Worm (Caenorhabditis elegans) whole organism, L2 larva: ENCODE data around the gene ZK742.7.

Source experiments
- C34F6.9 ChIP-seq: fragments of 150-350 bp; optimal IDR thresholded peaks from 2 replicates; lab custom pipeline; 2014; ENCODE audit warnings: missing biosample characterization, missing genetic modification characterization
- F13H6.1 ChIP-seq: sonication (generic microtip); optimal IDR thresholded peaks from 2 replicates; lab custom pipeline; 2016; ENCODE audit warnings: missing genetic modification characterization, missing compliant biosample characterization
- Y55F3AM.14 ChIP-seq: fragments of 200-800 bp; sonication (Bioruptor generic); optimal IDR thresholded peaks from 2 replicates; lab custom pipeline; 2018; ENCODE audit warnings: mild to moderate bottlenecking, missing genetic modification characterization, missing compliant biosample characterization
- ZK546.5 ChIP-seq: sonication (generic microtip); optimal IDR thresholded peaks from 2 replicates; lab custom pipeline; 2017; ENCODE audit warnings: missing biosample characterization, missing genetic modification characterization
- ama-1 ChIP-seq: fragments of 150-350 bp; optimal IDR thresholded peaks from 2 replicates; lab custom pipeline; 2018; ENCODE audit warnings: inconsistent platforms
- blmp-1 ChIP-seq: sonication (generic microtip); optimal IDR thresholded peaks from 2 replicates; lab custom pipeline; 2017; ENCODE audit warnings: missing genetic modification characterization, mild to moderate bottlenecking, missing compliant biosample characterization, antibody characterized with exemption, moderate library complexity; ENCODE audit not compliant: insufficient read depth
- ceh-16 ChIP-seq: fragments of 150-350 bp; optimal IDR thresholded peaks from 2 replicates; lab custom pipeline; 2014; ENCODE audit warnings: missing biosample characterization, missing genetic modification characterization
- ceh-82 ChIP-seq: fragments of 150-350 bp; optimal IDR thresholded peaks from 2 replicates; lab custom pipeline; 2014; ENCODE audit warnings: missing biosample characterization, missing genetic modification characterization
- crh-2 ChIP-seq: sonication (generic microtip); optimal IDR thresholded peaks from 2 replicates; lab custom pipeline; 2017; ENCODE audit warnings: missing biosample characterization, missing genetic modification characterization
- dmd-4 ChIP-seq: sonication (generic microtip); optimal IDR thresholded peaks from 2 replicates; lab custom pipeline; 2017; ENCODE audit warnings: missing biosample characterization, missing genetic modification characterization
- egl-27 ChIP-seq: sonication (generic microtip); optimal IDR thresholded peaks from 3 replicates; lab custom pipeline; 2017; ENCODE audit warnings: missing biosample characterization, missing genetic modification reagents, missing genetic modification characterization
- elt-1 ChIP-seq: fragments of 150-350 bp; optimal IDR thresholded peaks from 2 replicates; lab custom pipeline; 2014; ENCODE audit warnings: missing biosample characterization, missing genetic modification characterization
- elt-3 ChIP-seq: sonication (generic microtip); optimal IDR thresholded peaks from 2 replicates; lab custom pipeline; 2017; ENCODE audit warnings: missing biosample characterization, missing genetic modification characterization
- fos-1 ChIP-seq: fragments of 150-350 bp; optimal IDR thresholded peaks from 2 replicates; lab custom pipeline; 2014; ENCODE audit warnings: missing biosample characterization, missing genetic modification characterization
- gmeb-1 ChIP-seq: fragments of 150-350 bp; optimal IDR thresholded peaks from 2 replicates; lab custom pipeline; 2014; ENCODE audit warnings: missing biosample characterization, missing genetic modification characterization
- lin-13 ChIP-seq: fragments of 150-350 bp; optimal IDR thresholded peaks from 2 replicates; lab custom pipeline; 2014; ENCODE audit warnings: missing biosample characterization, missing genetic modification reagents, missing genetic modification characterization
- lin-39 ChIP-seq: fragments of 150-350 bp; optimal IDR thresholded peaks from 2 replicates; lab custom pipeline; 2014; ENCODE audit warnings: missing biosample characterization, missing genetic modification reagents, missing genetic modification characterization
- lsy-2 ChIP-seq, 2 experiments: fragments of 150-350 bp in 1 of 2; sonication (generic microtip) in 1 of 2; optimal IDR thresholded peaks; 2 replicates each; lab custom pipeline; 2014 to 2017; ENCODE audit warnings: missing biosample characterization in 2 of 2, missing genetic modification characterization in 2 of 2
- mab-5 ChIP-seq: fragments of 150-350 bp; optimal IDR thresholded peaks from 2 replicates; lab custom pipeline; 2014; ENCODE audit warnings: missing biosample characterization, missing genetic modification characterization
- mbf-1 ChIP-seq: sonication (generic microtip); optimal IDR thresholded peaks from 2 replicates; lab custom pipeline; 2017; ENCODE audit warnings: missing biosample characterization, missing genetic modification characterization
- mdl-1 ChIP-seq, 2 experiments: fragments of 150-350 bp in 1 of 2; sonication (generic microtip) in 1 of 2; optimal IDR thresholded peaks; 2 replicates each; lab custom pipeline; 2017; ENCODE audit warnings: missing biosample characterization in 2 of 2, missing genetic modification characterization in 2 of 2
- nhr-10 ChIP-seq: sonication (generic microtip); optimal IDR thresholded peaks from 2 replicates; lab custom pipeline; 2017; ENCODE audit warnings: missing biosample characterization, missing genetic modification characterization
- nhr-11 ChIP-seq: fragments of 150-350 bp; optimal IDR thresholded peaks from 2 replicates; lab custom pipeline; 2014; ENCODE audit warnings: missing biosample characterization, missing genetic modification characterization
- nhr-129 ChIP-seq: fragments of 150-350 bp; optimal IDR thresholded peaks from 2 replicates; lab custom pipeline; 2014; ENCODE audit warnings: missing biosample characterization, missing genetic modification characterization
- nhr-21 ChIP-seq: fragments of 150-350 bp; optimal IDR thresholded peaks from 2 replicates; lab custom pipeline; 2014; ENCODE audit warnings: missing biosample characterization, missing genetic modification characterization
- nhr-23 ChIP-seq: fragments of 150-350 bp; optimal IDR thresholded peaks from 2 replicates; lab custom pipeline; 2014; ENCODE audit warnings: missing biosample characterization, missing genetic modification reagents, missing genetic modification characterization
- nhr-237 ChIP-seq: fragments of 150-350 bp; optimal IDR thresholded peaks from 2 replicates; lab custom pipeline; 2014; ENCODE audit warnings: missing biosample characterization, missing genetic modification characterization
- nhr-25 ChIP-seq: fragments of 150-350 bp; sonication (generic microtip); optimal IDR thresholded peaks from 3 replicates; lab custom pipeline; 2014; ENCODE audit warnings: missing biosample characterization, missing genetic modification characterization
- nhr-77 ChIP-seq: fragments of 150-350 bp; optimal IDR thresholded peaks from 2 replicates; lab custom pipeline; 2014; ENCODE audit warnings: missing biosample characterization, missing genetic modification characterization
- peb-1 ChIP-seq: fragments of 150-350 bp; optimal IDR thresholded peaks from 2 replicates; lab custom pipeline; 2014; ENCODE audit warnings: missing biosample characterization, missing genetic modification characterization
- sma-3 ChIP-seq: sonication (generic microtip); optimal IDR thresholded peaks from 2 replicates; lab custom pipeline; 2016; ENCODE audit warnings: missing genetic modification reagents, missing genetic modification characterization, missing compliant biosample characterization
- sma-9 ChIP-seq, 2 experiments: fragments of 150-350 bp in 1 of 2; sonication (generic microtip) in 1 of 2; optimal IDR thresholded peaks; 2 replicates each; lab custom pipeline; 2014 to 2016; ENCODE audit warnings: missing genetic modification characterization in 2 of 2, mild to moderate bottlenecking in 1 of 2, missing biosample characterization in 1 of 2, missing compliant biosample characterization in 1 of 2, missing genetic modification reagents in 1 of 2, moderate library complexity in 1 of 2
- unc-39 ChIP-seq: fragments of 150-350 bp; optimal IDR thresholded peaks from 2 replicates; lab custom pipeline; 2014; ENCODE audit warnings: missing biosample characterization, missing genetic modification characterization
- unc-55 ChIP-seq: fragments of 150-350 bp; sonication (generic microtip); optimal IDR thresholded peaks from 3 replicates; lab custom pipeline; 2014; ENCODE audit warnings: missing biosample characterization, missing genetic modification reagents, missing genetic modification characterization
- unc-62 ChIP-seq: fragments of 150-350 bp; optimal IDR thresholded peaks from 2 replicates; lab custom pipeline; 2014; ENCODE audit warnings: missing biosample characterization, missing genetic modification reagents, missing genetic modification characterization
- zag-1 ChIP-seq: fragments of 150-350 bp; optimal IDR thresholded peaks from 2 replicates; lab custom pipeline; 2014; ENCODE audit warnings: missing biosample characterization, missing genetic modification characterization
- ztf-1 ChIP-seq: fragments of 200-800 bp; sonication (Bioruptor generic); conservative IDR thresholded peaks from 2 replicates; pipeline ENCODE4 v1.3.6; 2022; ENCODE audit warnings: missing genetic modification characterization, missing compliant biosample characterization
- ztf-11 ChIP-seq: sonication (generic microtip); optimal IDR thresholded peaks from 2 replicates; lab custom pipeline; 2017; ENCODE audit warnings: missing biosample characterization, missing genetic modification characterization
- ztf-4 ChIP-seq: fragments of 150-350 bp; optimal IDR thresholded peaks from 2 replicates; lab custom pipeline; 2014; ENCODE audit warnings: missing biosample characterization, missing genetic modification characterization

ZK742.7 gene

DNA sequence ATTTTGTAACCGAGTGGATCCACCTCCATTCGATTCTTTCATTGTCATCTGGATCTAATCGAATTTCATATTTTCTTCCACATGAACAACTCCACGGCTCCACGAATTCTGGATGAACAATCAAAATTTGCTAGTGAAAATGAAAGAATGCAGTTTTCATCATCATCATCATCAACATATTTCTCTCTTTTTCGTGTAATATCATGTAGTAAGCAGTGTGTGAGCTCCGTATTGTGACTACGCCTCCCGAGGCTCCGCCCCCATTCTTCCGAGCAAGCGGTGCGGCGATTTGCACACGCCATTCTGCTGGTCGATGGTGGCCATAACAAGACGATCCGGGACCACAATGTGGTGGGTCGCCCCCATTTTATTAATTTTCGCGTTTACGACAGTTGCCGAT is at the start of gene ZK742.7:
Gene ZK742.7 (plus strand): TSS at position 301 of the 400 bp plus-strand sequence.
- TF ChIP-seq peb-1 (tag; lab: Kevin White, UChicago) (no peak), mdl-1 (tag; optimal IDR thresholded peaks at IDR 0.05; lab: Kevin White, UChicago) (no peak), F13H6.1 (no peak), fos-1 (tag; lab: Kevin White, UChicago) (no peak), nhr-10 (tag; lab: Kevin White, UChicago) (no peak)

DNA sequence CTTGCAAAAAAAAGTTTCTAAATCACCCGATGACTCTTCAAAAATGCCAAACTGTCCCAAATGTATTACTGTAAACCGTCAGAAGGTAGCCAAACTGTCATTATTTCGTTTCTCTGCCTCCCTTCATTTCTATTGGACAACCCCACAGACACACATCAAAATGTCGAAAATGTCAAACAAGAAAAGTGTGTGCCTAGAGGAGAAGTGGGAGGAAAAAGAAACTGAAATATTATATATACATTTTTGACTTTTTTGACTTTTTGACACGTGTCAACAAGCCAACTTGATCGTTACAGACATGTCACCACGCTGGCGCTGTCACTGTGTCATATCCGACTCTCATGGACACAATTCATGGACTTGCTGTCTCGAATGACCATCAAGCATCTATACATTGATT is 48.5 kb upstream of the ZK742.7 start:
- TF ChIP-seq lsy-2 (tag; optimal IDR thresholded peaks at IDR 0.05; lab: Kevin White, UChicago) (no peak), nhr-129 (no peak), unc-62 (GFP tag; lab: Kevin White, UChicago) (no peak), crh-2 (no peak), ZK546.5 (no peak), C34F6.9 (tag; lab: Kevin White, UChicago) (no peak), sma-3 (no peak), nhr-11 (no peak), ztf-11 (no peak), nhr-10 (tag; lab: Kevin White, UChicago) (no peak), lin-39 (no peak), egl-27 (tag; lab: Kevin White, UChicago) (no peak), nhr-237 (no peak), mbf-1 (no peak), ceh-16 (tag; lab: Kevin White, UChicago) (no peak)

DNA sequence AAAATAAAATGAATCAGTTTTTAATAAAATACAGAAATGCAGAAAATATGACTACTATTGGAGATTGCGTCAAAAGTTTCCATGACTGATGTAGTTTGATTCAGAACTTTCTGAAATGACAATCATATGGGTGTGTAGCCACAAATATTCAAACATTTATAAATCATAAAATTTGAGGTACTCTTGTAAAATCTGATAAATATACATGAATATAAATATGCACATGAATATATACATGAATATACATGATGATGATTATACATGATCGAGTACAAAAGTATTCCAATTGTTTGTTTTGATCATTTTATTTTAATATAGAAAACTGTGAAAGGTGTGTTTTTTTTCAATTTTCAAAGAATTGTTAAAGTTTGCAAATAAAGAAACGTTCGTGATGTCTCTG is 43.6 kb upstream of the ZK742.7 start, which contains the start of gene T05B11.4:
Gene T05B11.4 (minus strand): TSS at position 101 of the 400 bp plus-strand sequence.
- TF ChIP-seq ceh-82 (no peak), ama-1 (lab: Kevin White, UChicago) (no peak), blmp-1 (tag; lab: Kevin White, UChicago) (no peak), ceh-16 (tag; lab: Kevin White, UChicago) (no peak), lsy-2 (tag; optimal IDR thresholded peaks at IDR 0.05; lab: Kevin White, UChicago) (no peak), gmeb-1 (no peak), crh-2 (no peak), ZK546.5 (no peak), lin-13 (GFP tag; lab: Kevin White, UChicago) (no peak), nhr-25 (tag; lab: Kevin White, UChicago) (no peak), elt-1 (tag; lab: Kevin White, UChicago) (no peak), nhr-21 (tag; lab: Kevin White, UChicago) (no peak), egl-27 (tag; lab: Kevin White, UChicago) (no peak), ztf-4 (tag; lab: Kevin White, UChicago) (no peak)

DNA sequence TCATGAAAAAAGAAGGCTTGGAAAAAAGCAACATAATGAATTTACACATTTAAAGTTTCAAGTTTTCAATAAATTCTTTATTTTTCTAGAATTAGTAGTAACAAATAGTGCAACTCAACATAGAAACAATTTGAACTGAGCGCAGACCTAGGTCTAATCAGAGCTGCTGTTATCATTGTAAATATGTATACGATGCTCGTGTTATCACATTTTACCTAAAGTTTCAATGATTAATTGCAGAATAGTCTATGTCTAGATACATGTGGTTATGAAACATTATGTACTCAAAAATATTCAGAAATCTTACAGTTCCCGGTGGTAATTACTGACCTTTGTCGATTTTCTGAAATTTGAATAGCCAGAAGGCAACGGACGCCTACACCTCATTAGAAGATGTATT is 42.2 kb upstream of the ZK742.7 start:
- TF ChIP-seq nhr-129 (no peak), nhr-10 (tag; lab: Kevin White, UChicago) (no peak), sma-3 (no peak), fos-1 (tag; lab: Kevin White, UChicago) (peak; percentile 5), egl-27 (tag; lab: Kevin White, UChicago) (no peak), sma-9 (GFP tag; optimal IDR thresholded peaks at IDR 0.05; lab: Kevin White, UChicago) (peak; percentile 14), sma-9 (tag; optimal IDR thresholded peaks at IDR 0.05; lab: Kevin White, UChicago) (no peak)

DNA sequence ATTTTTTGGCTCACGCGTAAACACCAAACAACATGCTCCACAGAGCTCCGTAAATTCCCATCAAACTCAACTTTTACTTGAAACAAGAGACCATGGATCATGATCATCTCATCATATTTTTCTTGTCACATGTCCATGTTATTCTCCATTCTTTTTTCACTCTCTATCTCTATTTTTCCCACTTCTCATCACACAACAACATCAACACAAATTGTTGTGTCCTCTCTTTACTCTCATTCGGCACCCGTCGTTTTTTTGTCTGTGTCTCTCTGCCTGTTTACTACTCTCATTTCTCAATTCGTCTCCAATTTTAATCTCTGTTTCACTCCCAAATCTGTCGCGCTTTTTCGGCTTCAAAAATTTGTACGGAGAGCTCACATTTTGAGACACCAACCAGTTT is 38.9 kb upstream of the ZK742.7 start:
- TF ChIP-seq ceh-16 (tag; lab: Kevin White, UChicago): no peak
- TF ChIP-seq elt-3 (tag; lab: Kevin White, UChicago): no peak
- no peak for TF ChIP-seq nhr-10 (tag; lab: Kevin White, UChicago)
- TF ChIP-seq crh-2: peak; percentile 75
- TF ChIP-seq dmd-4 (tag; lab: Kevin White, UChicago): no peak
- TF ChIP-seq nhr-129: peak; percentile 87
- TF ChIP-seq nhr-77 (tag; lab: Kevin White, UChicago): no peak
- TF ChIP-seq ztf-1 (GFP tag; lab: Robert Waterston, UW): no peak
- TF ChIP-seq unc-55 (GFP tag; lab: Kevin White, UChicago): peak; percentile 80
- TF ChIP-seq gmeb-1: peak; percentile 40
- peak; percentile 24 for TF ChIP-seq unc-62 (GFP tag; lab: Kevin White, UChicago)
- no peak for TF ChIP-seq ZK546.5
- TF ChIP-seq ztf-4 (tag; lab: Kevin White, UChicago): no peak
- peak; percentile 12 for TF ChIP-seq zag-1 (tag; lab: Kevin White, UChicago)
- TF ChIP-seq nhr-21 (tag; lab: Kevin White, UChicago): peak; percentile 12
- peak in 1 of 2 experiments; percentile 73 for TF ChIP-seq mdl-1 (tag; optimal IDR thresholded peaks at IDR 0.05; lab: Kevin White, UChicago)
- TF ChIP-seq mbf-1: no peak
- no peak for TF ChIP-seq nhr-23 (tag; lab: Kevin White, UChicago)
- TF ChIP-seq Y55F3AM.14 (GFP tag; lab: Kevin White, UChicago): no peak
- peak; percentile 81 for TF ChIP-seq mab-5 (tag; lab: Kevin White, UChicago)
- peak; percentile 60 for TF ChIP-seq egl-27 (tag; lab: Kevin White, UChicago)
- peak; percentile 26 for TF ChIP-seq lin-13 (GFP tag; lab: Kevin White, UChicago)
- TF ChIP-seq C34F6.9 (tag; lab: Kevin White, UChicago): peak; percentile 82
- TF ChIP-seq peb-1 (tag; lab: Kevin White, UChicago): no peak
- no peak for TF ChIP-seq unc-39
- peak; percentile 23 for TF ChIP-seq fos-1 (tag; lab: Kevin White, UChicago)
- TF ChIP-seq sma-9 (GFP tag; optimal IDR thresholded peaks at IDR 0.05; lab: Kevin White, UChicago): peak; percentile 69
- TF ChIP-seq sma-9 (tag; optimal IDR thresholded peaks at IDR 0.05; lab: Kevin White, UChicago): no peak
- peak; percentile 24 for TF ChIP-seq nhr-25 (tag; lab: Kevin White, UChicago)
- peak; percentile 21 for TF ChIP-seq sma-3
- TF ChIP-seq ceh-82: no peak
- TF ChIP-seq F13H6.1: peak; percentile 36
- TF ChIP-seq lsy-2 (tag; optimal IDR thresholded peaks at IDR 0.05; lab: Kevin White, UChicago): peak in 1 of 2 experiments; percentile 70
